Fruit fly (Drosophila melanogaster) whole organism, embryonic: Measurements from ENCODE around the gene CG17778.

Experiments
- CG10543 ChIP-seq: fragments of 200-800 bp; sonication (Bioruptor generic); optimal IDR thresholded peaks from 3 replicates; lab custom pipeline; 2017; ENCODE audit warnings: missing biosample characterization, mild to moderate bottlenecking, missing genetic modification characterization, moderate library complexity
- CG13894 ChIP-seq: fragments of 200-800 bp; sonication (Bioruptor generic); optimal IDR thresholded peaks from 3 replicates; lab custom pipeline; 2018; ENCODE audit warnings: missing biosample characterization, mild to moderate bottlenecking, missing genetic modification characterization, moderate library complexity
- CG15514 ChIP-seq: fragments of 200-800 bp; sonication (Bioruptor generic); optimal IDR thresholded peaks from 3 replicates; lab custom pipeline; 2017; ENCODE audit warnings: missing biosample characterization, missing genetic modification characterization, mild to moderate bottlenecking, moderate library complexity, missing genetic modification reagents
- CG18599 ChIP-seq: fragments of 200-800 bp; sonication (Bioruptor generic); optimal IDR thresholded peaks from 3 replicates; lab custom pipeline; 2017; ENCODE audit warnings: missing biosample characterization, missing genetic modification characterization, mild to moderate bottlenecking, moderate library complexity, missing genetic modification reagents
- CG6854 ChIP-seq: fragments of 200-800 bp; sonication (Bioruptor generic); optimal IDR thresholded peaks from 3 replicates; lab custom pipeline; 2017; ENCODE audit warnings: missing biosample characterization, mild to moderate bottlenecking, missing genetic modification characterization
- Deaf1 ChIP-seq: fragments of 200-800 bp; optimal IDR thresholded peaks from 3 replicates; lab custom pipeline; 2019; ENCODE audit warnings: missing biosample characterization, mild to moderate bottlenecking, missing genetic modification characterization, moderate library complexity
- Elba2 ChIP-seq: fragments of 200-800 bp; sonication (Bioruptor generic); optimal IDR thresholded peaks from 3 replicates; lab custom pipeline; 2016; ENCODE audit warnings: missing biosample characterization, missing genetic modification characterization
- Hr78 ChIP-seq, 2 experiments: fragments of 200-800 bp in 1 of 2; fragments of >200 bp in 1 of 2; sonication (Bioruptor generic) in 1 of 2; optimal IDR thresholded peaks; 2 replicates each; lab custom pipeline; 2017 to 2019; ENCODE audit warnings: missing biosample characterization in 2 of 2, missing genetic modification characterization in 2 of 2, mild to moderate bottlenecking in 1 of 2, moderate library complexity in 1 of 2
- abd-A ChIP-seq: fragments of 200-800 bp; sonication (Bioruptor generic); optimal IDR thresholded peaks from 3 replicates; lab custom pipeline; 2019; ENCODE audit warnings: missing biosample characterization, mild to moderate bottlenecking, missing genetic modification characterization, moderate library complexity
- crol ChIP-seq: fragments of 200-800 bp; sonication (Bioruptor generic); IDR thresholded peaks from 2 replicates; pipeline ENCODE4 v1.3.6; 2022; ENCODE audit warnings: missing biosample characterization, missing genetic modification characterization
- tgo ChIP-seq: fragments of 200-800 bp; sonication (Bioruptor generic); IDR thresholded peaks from 3 replicates; pipeline ENCODE4 v1.3.6; 2022; ENCODE audit warnings: missing biosample characterization, missing genetic modification characterization

Gene CG17778

DNA sequence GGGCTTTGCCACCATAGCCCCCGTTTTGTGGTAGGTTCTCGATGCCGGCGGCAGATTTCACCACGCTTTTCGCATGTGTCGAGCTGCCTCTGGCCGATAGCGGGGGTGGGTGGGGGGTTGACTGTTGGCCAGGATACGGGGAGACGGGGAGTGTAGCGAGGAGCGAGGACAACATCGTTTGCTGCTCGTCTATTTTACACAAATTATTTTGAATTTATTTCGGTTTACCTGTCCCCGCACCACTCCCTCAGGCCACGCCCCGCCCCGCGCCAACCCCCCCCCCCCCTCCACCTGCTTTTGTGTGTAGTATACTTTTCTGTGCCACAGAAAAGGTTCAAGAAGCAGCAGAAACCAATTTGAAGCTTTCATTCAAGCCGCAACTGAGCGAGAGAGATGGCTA lies 47.7 kb downstream of the CG17778 start:
- peak; percentile 42 for TF ChIP-seq CG18599 (GFP tag; lab: Kevin White, UChicago)
- peak; percentile 27 for TF ChIP-seq Deaf1 (tag; lab: Kevin White, UChicago)
- peak; percentile 22 for TF ChIP-seq CG13894 (tag; lab: Kevin White, UChicago)
- peak; percentile 36 for TF ChIP-seq CG10543 (GFP tag; lab: Kevin White, UChicago)
- TF ChIP-seq tgo (GFP tag; lab: Robert Waterston, UW) = no peak
- peak; percentile 9 for TF ChIP-seq CG6854
- no peak for TF ChIP-seq Elba2 (GFP tag; lab: Kevin White, UChicago)
- TF ChIP-seq CG15514 (GFP tag; lab: Kevin White, UChicago) = no peak
- TF ChIP-seq abd-A (tag; lab: Kevin White, UChicago) = peak; percentile 93
- no peak for TF ChIP-seq Hr78 (GFP tag; optimal IDR thresholded peaks at IDR 0.05; lab: Kevin White, UChicago)
- TF ChIP-seq crol (GFP tag; lab: Robert Waterston, UW) = peak; percentile 87
